Worm (Caenorhabditis elegans): ENCODE data around the gene K08H2.2.

DNA sequence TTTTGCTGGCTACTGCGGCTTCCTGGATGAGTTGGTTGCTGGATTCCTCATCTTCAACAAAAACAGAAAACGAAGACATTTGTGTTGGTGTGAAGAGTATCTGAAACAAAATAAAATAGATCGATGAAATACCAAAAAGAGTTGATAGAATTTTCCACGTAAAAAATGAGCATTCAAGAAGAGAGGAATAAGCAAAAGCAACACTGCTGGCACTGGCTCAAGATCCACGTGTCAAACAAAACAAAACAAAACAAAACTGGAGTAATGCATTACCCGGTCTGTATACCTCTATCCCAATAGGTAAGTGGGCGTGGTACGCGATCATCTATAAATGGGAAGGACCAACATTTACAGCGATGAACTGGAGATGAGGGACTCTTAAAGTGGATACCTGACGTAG is at the start of gene K08H2.2:
- TF ChIP-seq ama-1 (optimal IDR thresholded peaks at IDR 0.05): no peak
- TF ChIP-seq hmg-4 (GFP tag; optimal IDR thresholded peaks at IDR 0.05): no peak
- TF ChIP-seq ets-7 (tag; optimal IDR thresholded peaks at IDR 0.05): no peak
- no peak for TF ChIP-seq ceh-36 (tag; optimal IDR thresholded peaks at IDR 0.05)
- no peak for TF ChIP-seq sea-1 (GFP tag; conservative IDR thresholded peaks at IDR 0.05)
- no peak for TF ChIP-seq aly-1 (tag; optimal IDR thresholded peaks at IDR 0.05)
- no peak for TF ChIP-seq ceh-13 (GFP tag; optimal IDR thresholded peaks at IDR 0.05)
- no peak for TF ChIP-seq tbx-37 (GFP tag; conservative IDR thresholded peaks at IDR 0.05)
- no peak for TF ChIP-seq B0310.2 (tag; optimal IDR thresholded peaks at IDR 0.05)
